Worm (Caenorhabditis elegans) whole organism, L2 larva: ENCODE measurements around the gene E02H9.6.

Experiments
- C34F6.9 ChIP-seq: fragments of 150-350 bp; optimal IDR thresholded peaks from 2 replicates; lab custom pipeline; 2014; ENCODE audit warnings: missing biosample characterization, missing genetic modification characterization
- R02D3.7 ChIP-seq: fragments of 150-350 bp; optimal IDR thresholded peaks from 2 replicates; lab custom pipeline; 2014; ENCODE audit warnings: missing biosample characterization, missing genetic modification characterization
- alr-1 ChIP-seq: fragments of 150-350 bp; optimal IDR thresholded peaks from 2 replicates; lab custom pipeline; 2014; ENCODE audit warnings: missing biosample characterization, missing genetic modification characterization
- aly-2 ChIP-seq: fragments of 150-350 bp; optimal IDR thresholded peaks from 2 replicates; lab custom pipeline; 2014; ENCODE audit warnings: missing biosample characterization, missing genetic modification characterization
- ama-1 ChIP-seq: fragments of 150-350 bp; optimal IDR thresholded peaks from 2 replicates; lab custom pipeline; 2018; ENCODE audit warnings: inconsistent platforms
- blmp-1 ChIP-seq: sonication (generic microtip); optimal IDR thresholded peaks from 2 replicates; lab custom pipeline; 2017; ENCODE audit warnings: missing genetic modification characterization, mild to moderate bottlenecking, missing compliant biosample characterization, antibody characterized with exemption, moderate library complexity; ENCODE audit not compliant: insufficient read depth
- ceh-16 ChIP-seq: fragments of 150-350 bp; optimal IDR thresholded peaks from 2 replicates; lab custom pipeline; 2014; ENCODE audit warnings: missing biosample characterization, missing genetic modification characterization
- ceh-82 ChIP-seq: fragments of 150-350 bp; optimal IDR thresholded peaks from 2 replicates; lab custom pipeline; 2014; ENCODE audit warnings: missing biosample characterization, missing genetic modification characterization
- crh-2 ChIP-seq: sonication (generic microtip); optimal IDR thresholded peaks from 2 replicates; lab custom pipeline; 2017; ENCODE audit warnings: missing biosample characterization, missing genetic modification characterization
- egl-27 ChIP-seq: sonication (generic microtip); optimal IDR thresholded peaks from 3 replicates; lab custom pipeline; 2017; ENCODE audit warnings: missing biosample characterization, missing genetic modification reagents, missing genetic modification characterization
- elt-1 ChIP-seq: fragments of 150-350 bp; optimal IDR thresholded peaks from 2 replicates; lab custom pipeline; 2014; ENCODE audit warnings: missing biosample characterization, missing genetic modification characterization
- elt-3 ChIP-seq: sonication (generic microtip); optimal IDR thresholded peaks from 2 replicates; lab custom pipeline; 2017; ENCODE audit warnings: missing biosample characterization, missing genetic modification characterization
- fos-1 ChIP-seq: fragments of 150-350 bp; optimal IDR thresholded peaks from 2 replicates; lab custom pipeline; 2014; ENCODE audit warnings: missing biosample characterization, missing genetic modification characterization
- gmeb-1 ChIP-seq: fragments of 150-350 bp; optimal IDR thresholded peaks from 2 replicates; lab custom pipeline; 2014; ENCODE audit warnings: missing biosample characterization, missing genetic modification characterization
- lin-11 ChIP-seq: fragments of 150-350 bp; sonication (generic microtip); optimal IDR thresholded peaks from 2 replicates; lab custom pipeline; 2014; ENCODE audit warnings: missing biosample characterization, missing genetic modification characterization, inconsistent platforms, mixed read lengths
- lin-13 ChIP-seq: fragments of 150-350 bp; optimal IDR thresholded peaks from 2 replicates; lab custom pipeline; 2014; ENCODE audit warnings: missing biosample characterization, missing genetic modification reagents, missing genetic modification characterization
- lsy-2 ChIP-seq, 2 experiments: fragments of 150-350 bp in 1 of 2; sonication (generic microtip) in 1 of 2; optimal IDR thresholded peaks; 2 replicates each; lab custom pipeline; 2014 to 2017; ENCODE audit warnings: missing biosample characterization in 2 of 2, missing genetic modification characterization in 2 of 2
- mab-5 ChIP-seq: fragments of 150-350 bp; optimal IDR thresholded peaks from 2 replicates; lab custom pipeline; 2014; ENCODE audit warnings: missing biosample characterization, missing genetic modification characterization
- mdl-1 ChIP-seq, 2 experiments: fragments of 150-350 bp in 1 of 2; sonication (generic microtip) in 1 of 2; optimal IDR thresholded peaks; 2 replicates each; lab custom pipeline; 2017; ENCODE audit warnings: missing biosample characterization in 2 of 2, missing genetic modification characterization in 2 of 2
- nhr-10 ChIP-seq: sonication (generic microtip); optimal IDR thresholded peaks from 2 replicates; lab custom pipeline; 2017; ENCODE audit warnings: missing biosample characterization, missing genetic modification characterization
- nhr-11 ChIP-seq: fragments of 150-350 bp; optimal IDR thresholded peaks from 2 replicates; lab custom pipeline; 2014; ENCODE audit warnings: missing biosample characterization, missing genetic modification characterization
- nhr-129 ChIP-seq: fragments of 150-350 bp; optimal IDR thresholded peaks from 2 replicates; lab custom pipeline; 2014; ENCODE audit warnings: missing biosample characterization, missing genetic modification characterization
- nhr-21 ChIP-seq: fragments of 150-350 bp; optimal IDR thresholded peaks from 2 replicates; lab custom pipeline; 2014; ENCODE audit warnings: missing biosample characterization, missing genetic modification characterization
- nhr-237 ChIP-seq: fragments of 150-350 bp; optimal IDR thresholded peaks from 2 replicates; lab custom pipeline; 2014; ENCODE audit warnings: missing biosample characterization, missing genetic modification characterization
- nhr-25 ChIP-seq: fragments of 150-350 bp; sonication (generic microtip); optimal IDR thresholded peaks from 3 replicates; lab custom pipeline; 2014; ENCODE audit warnings: missing biosample characterization, missing genetic modification characterization
- nhr-77 ChIP-seq: fragments of 150-350 bp; optimal IDR thresholded peaks from 2 replicates; lab custom pipeline; 2014; ENCODE audit warnings: missing biosample characterization, missing genetic modification characterization
- sem-4 ChIP-seq: fragments of 150-350 bp; optimal IDR thresholded peaks from 2 replicates; lab custom pipeline; 2014; ENCODE audit warnings: missing biosample characterization, missing genetic modification reagents, missing genetic modification characterization
- skn-1 ChIP-seq: sonication (generic microtip); optimal IDR thresholded peaks from 2 replicates; lab custom pipeline; 2017; ENCODE audit warnings: missing biosample characterization, missing genetic modification characterization
- sma-9 ChIP-seq, 2 experiments: fragments of 150-350 bp in 1 of 2; sonication (generic microtip) in 1 of 2; optimal IDR thresholded peaks; 2 replicates each; lab custom pipeline; 2014 to 2016; ENCODE audit warnings: missing genetic modification characterization in 2 of 2, mild to moderate bottlenecking in 1 of 2, missing biosample characterization in 1 of 2, missing compliant biosample characterization in 1 of 2, missing genetic modification reagents in 1 of 2, moderate library complexity in 1 of 2
- unc-55 ChIP-seq: fragments of 150-350 bp; sonication (generic microtip); optimal IDR thresholded peaks from 3 replicates; lab custom pipeline; 2014; ENCODE audit warnings: missing biosample characterization, missing genetic modification reagents, missing genetic modification characterization
- zag-1 ChIP-seq: fragments of 150-350 bp; optimal IDR thresholded peaks from 2 replicates; lab custom pipeline; 2014; ENCODE audit warnings: missing biosample characterization, missing genetic modification characterization
- ztf-1 ChIP-seq: fragments of 200-800 bp; sonication (Bioruptor generic); conservative IDR thresholded peaks from 2 replicates; pipeline ENCODE4 v1.3.6; 2022; ENCODE audit warnings: missing genetic modification characterization, missing compliant biosample characterization
- ztf-4 ChIP-seq: fragments of 150-350 bp; optimal IDR thresholded peaks from 2 replicates; lab custom pipeline; 2014; ENCODE audit warnings: missing biosample characterization, missing genetic modification characterization

E02H9.6 gene

DNA sequence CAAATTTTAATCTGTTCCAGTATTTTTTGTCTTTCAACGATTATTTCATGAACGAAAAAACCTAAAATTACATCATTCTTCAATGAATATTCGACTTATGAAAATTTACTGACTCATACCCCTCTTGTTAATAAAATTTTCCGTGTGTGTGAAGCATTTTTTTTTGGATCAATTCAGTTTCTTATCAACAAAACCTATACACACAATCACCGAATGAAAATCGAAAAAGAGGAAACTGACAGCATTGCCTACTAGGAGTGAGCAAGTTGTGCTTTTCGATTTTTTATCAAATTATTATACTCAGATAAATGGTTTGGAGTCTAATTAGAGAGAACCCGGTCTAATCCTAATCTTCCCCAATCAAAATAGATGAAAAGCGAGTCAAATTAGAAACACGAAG, 22.8 kb downstream of the E02H9.6 start, which contains the start of gene E02H9.3:
E02H9.3 (plus strand) TSS at position 301 of the 400 bp plus-strand sequence.
- peak; percentile 44 for TF ChIP-seq fos-1
- TF ChIP-seq, all 48 proteins: peak for 1; not testable (repeated sequence) for 47

DNA sequence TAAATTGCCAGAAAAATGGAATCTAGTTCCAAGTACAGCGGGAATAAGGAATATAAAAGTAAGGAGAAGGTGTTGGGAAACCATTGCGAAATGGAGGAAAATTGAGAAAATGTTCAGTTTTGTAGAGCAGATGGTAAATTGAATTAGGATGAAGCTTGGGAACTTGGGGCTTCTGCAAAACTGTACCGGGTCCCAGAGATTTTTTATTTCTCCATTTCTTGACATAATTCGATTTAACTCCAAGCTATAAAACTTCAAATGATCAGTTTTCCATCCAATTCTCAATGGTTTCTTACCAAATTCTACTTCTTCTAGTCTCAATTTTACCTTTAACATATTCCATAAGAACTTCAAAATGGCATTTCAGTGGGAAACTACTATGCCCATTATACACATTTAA, 32.3 kb downstream of the E02H9.6 start, which contains the start of the genes E02H9.9 and E02H9.1:
E02H9.9 (minus strand) TSS at position 101 of the 400 bp plus-strand sequence.
E02H9.1 (plus strand) TSS at position 285 of the 400 bp plus-strand sequence.
- TF ChIP-seq mab-5 (tag; lab: Kevin White, UChicago) (no peak), nhr-10 (no peak)

DNA sequence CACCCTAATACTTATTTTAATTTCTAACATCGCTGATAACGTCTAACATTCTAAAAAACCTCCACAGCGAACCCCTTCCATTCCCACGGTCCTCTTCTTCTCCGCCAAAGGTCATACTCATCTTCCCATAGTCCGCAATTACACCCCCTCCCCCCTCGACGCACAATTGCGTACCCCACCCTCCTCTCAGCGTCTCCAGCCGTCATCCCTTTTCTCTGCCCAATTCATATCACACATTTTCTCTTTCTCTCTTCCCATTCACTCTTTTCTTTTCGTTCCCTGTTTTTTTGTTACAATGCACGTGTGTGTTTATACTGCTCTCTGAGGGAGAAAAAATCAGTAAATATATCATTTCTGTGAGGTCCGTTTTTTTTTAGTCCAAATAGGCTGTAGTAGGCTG, 36.0 kb downstream of the E02H9.6 start:
- peak; percentile 83 for TF ChIP-seq unc-55
- peak; percentile 70 for TF ChIP-seq lin-13 (GFP tag; lab: Kevin White, UChicago)
- TF ChIP-seq nhr-10: no peak
- TF ChIP-seq alr-1: no peak
- TF ChIP-seq lin-11 (tag; lab: Kevin White, UChicago): peak; percentile 46
- TF ChIP-seq ztf-4 (tag; lab: Kevin White, UChicago): peak; percentile 57
- TF ChIP-seq nhr-77 (tag; lab: Kevin White, UChicago): no peak
- peak; percentile 29 for TF ChIP-seq crh-2
- peak in 1 of 2 experiments; percentile 41 for TF ChIP-seq mdl-1 (tag; optimal IDR thresholded peaks at IDR 0.05; lab: Kevin White, UChicago)
- TF ChIP-seq sma-9 (GFP tag; optimal IDR thresholded peaks at IDR 0.05; lab: Kevin White, UChicago): no peak
- TF ChIP-seq sma-9 (tag; optimal IDR thresholded peaks at IDR 0.05; lab: Kevin White, UChicago): no peak
- TF ChIP-seq gmeb-1: peak; percentile 45
- TF ChIP-seq fos-1: peak; percentile 72
- peak; percentile 21 for TF ChIP-seq blmp-1 (tag; lab: Kevin White, UChicago)
- peak; percentile 2 for TF ChIP-seq mab-5 (tag; lab: Kevin White, UChicago)
- TF ChIP-seq nhr-237 (tag; lab: Kevin White, UChicago): no peak
- TF ChIP-seq C34F6.9 (tag; lab: Kevin White, UChicago): peak; percentile 75
- TF ChIP-seq nhr-21 (tag; lab: Kevin White, UChicago): no peak
- no peak for TF ChIP-seq ztf-1 (GFP tag; lab: Robert Waterston, UW)
- TF ChIP-seq elt-3 (tag; lab: Kevin White, UChicago): no peak
- TF ChIP-seq lsy-2 (tag; optimal IDR thresholded peaks at IDR 0.05; lab: Kevin White, UChicago): peak in 1 of 2 experiments; percentile 67
- peak; percentile 81 for TF ChIP-seq nhr-129

DNA sequence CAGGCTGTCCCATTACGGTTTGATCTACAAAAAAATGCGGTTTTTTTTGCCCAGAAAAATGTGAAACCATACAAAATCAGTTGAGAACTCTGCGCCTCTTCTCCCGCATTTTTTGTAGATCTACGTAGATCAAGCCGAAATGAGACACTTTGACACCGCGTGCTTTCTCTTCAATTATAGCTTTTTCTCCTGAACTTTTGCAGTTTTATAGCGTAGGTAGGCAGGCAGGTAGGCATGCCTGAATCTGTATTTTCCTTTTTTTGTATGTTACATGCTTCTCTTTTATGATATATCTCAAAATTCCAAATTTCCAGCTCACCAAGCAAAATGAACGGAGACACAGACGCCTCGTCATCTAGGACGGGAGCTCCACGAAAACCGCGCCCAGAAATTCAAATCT, 37.6 kb downstream of the E02H9.6 start, which contains the start of gene smg-6:
smg-6 (plus strand) TSS at position 301 of the 400 bp plus-strand sequence.
- TF ChIP-seq elt-1 (tag; lab: Kevin White, UChicago): no peak
- TF ChIP-seq sma-9 (GFP tag; optimal IDR thresholded peaks at IDR 0.05; lab: Kevin White, UChicago): no peak
- no peak for TF ChIP-seq sma-9 (tag; optimal IDR thresholded peaks at IDR 0.05; lab: Kevin White, UChicago)
- TF ChIP-seq nhr-25 (tag; lab: Kevin White, UChicago): no peak
- TF ChIP-seq fos-1: no peak
- no peak for TF ChIP-seq blmp-1 (tag; lab: Kevin White, UChicago)
- no peak for TF ChIP-seq ama-1 (lab: Kevin White, UChicago)
- TF ChIP-seq nhr-237 (tag; lab: Kevin White, UChicago): no peak
- TF ChIP-seq unc-55: no peak

DNA sequence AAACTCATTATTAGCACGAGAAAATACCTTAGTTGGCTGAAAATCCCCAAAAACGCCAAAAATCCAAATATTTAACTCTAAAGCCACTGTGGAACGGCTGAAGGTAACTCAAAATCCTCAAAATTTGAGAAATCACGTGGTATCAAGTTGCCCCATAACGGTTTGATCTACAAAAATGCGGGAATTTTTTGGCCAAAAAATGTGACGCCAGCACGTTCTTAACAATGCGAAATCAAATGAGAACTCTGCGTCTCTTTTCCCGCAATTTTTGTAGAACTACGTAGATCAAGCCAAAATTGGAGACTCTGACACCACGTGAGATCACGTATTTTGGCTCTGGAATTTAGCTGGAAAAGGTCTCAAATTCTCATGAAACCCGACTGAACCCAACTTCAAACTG, 38.9 kb downstream of the E02H9.6 start:
- TF ChIP-seq nhr-77 (tag; lab: Kevin White, UChicago): no peak

DNA sequence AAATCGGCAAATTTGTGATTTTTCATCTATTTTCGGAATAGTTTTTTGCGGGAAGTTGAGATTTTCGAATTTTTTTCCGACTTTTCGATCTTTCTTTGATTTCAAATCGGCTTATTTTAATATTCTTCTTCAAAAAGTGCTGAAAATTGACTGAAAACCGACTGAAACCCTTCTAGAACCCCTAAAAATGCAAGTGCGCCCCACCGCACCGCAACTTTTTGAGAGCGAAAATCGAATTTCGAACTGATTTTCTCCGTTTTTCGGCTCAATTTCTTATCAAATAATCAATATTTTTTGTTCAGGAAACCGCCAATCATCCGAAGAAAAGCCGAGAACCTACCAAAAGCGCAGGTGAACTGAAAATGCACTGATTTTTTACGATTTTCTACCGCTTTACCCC, 41.4 kb downstream of the E02H9.6 start:
- TF ChIP-seq egl-27 (tag; lab: Kevin White, UChicago) (no peak), skn-1 (no peak), R02D3.7 (tag; lab: Kevin White, UChicago) (no peak), C34F6.9 (tag; lab: Kevin White, UChicago) (no peak), ceh-82 (tag; lab: Kevin White, UChicago) (no peak), nhr-21 (tag; lab: Kevin White, UChicago) (no peak), fos-1 (no peak), nhr-129 (no peak), elt-1 (tag; lab: Kevin White, UChicago) (no peak), zag-1 (no peak), aly-2 (tag; lab: Kevin White, UChicago) (no peak), nhr-25 (tag; lab: Kevin White, UChicago) (no peak), nhr-237 (tag; lab: Kevin White, UChicago) (no peak), ztf-4 (tag; lab: Kevin White, UChicago) (no peak), sem-4 (tag; lab: Kevin White, UChicago) (no peak), nhr-11 (tag; lab: Kevin White, UChicago) (no peak), ceh-16 (tag; lab: Kevin White, UChicago) (no peak)
- TF ChIP-seq, all 48 proteins: peak for 0
